Fruit fly (Drosophila melanogaster) whole organism, embryonic: Measurements from ENCODE around the gene CG33090.
A peak's percentile ranks its signal among the peaks of the same experiment; 100 is the strongest.

Experiments
- ATbp ChIP-seq: fragments of 200-800 bp; sonication (Bioruptor generic); optimal IDR thresholded peaks from 2 replicates; lab custom pipeline; 2017; ENCODE audit warnings: missing biosample characterization, mild to moderate bottlenecking, missing genetic modification characterization, missing genetic modification reagents
- Asciz ChIP-seq: fragments of 200-800 bp; sonication (Bioruptor generic); optimal IDR thresholded peaks from 2 replicates; lab custom pipeline; 2017; ENCODE audit warnings: missing biosample characterization, mild to moderate bottlenecking, missing genetic modification characterization, missing genetic modification reagents
- Atf6 ChIP-seq: fragments of 200-800 bp; sonication (Bioruptor generic); IDR thresholded peaks from 2 replicates; pipeline ENCODE4 v1.3.6; 2022; ENCODE audit warnings: missing biosample characterization, missing genetic modification characterization
- CG10147 ChIP-seq: fragments of 200-800 bp; sonication (Bioruptor generic); optimal IDR thresholded peaks from 2 replicates; lab custom pipeline; 2019; ENCODE audit warnings: missing biosample characterization, mild to moderate bottlenecking, missing genetic modification characterization, moderate library complexity
- CG10654 ChIP-seq: fragments of 200-800 bp; sonication (Bioruptor generic); optimal IDR thresholded peaks from 2 replicates; lab custom pipeline; 2016; ENCODE audit warnings: missing biosample characterization, missing genetic modification characterization
- CG12071 ChIP-seq: fragments of 200-800 bp; sonication (Bioruptor generic); optimal IDR thresholded peaks from 3 replicates; lab custom pipeline; 2018; ENCODE audit warnings: missing biosample characterization, mild to moderate bottlenecking, missing genetic modification characterization
- CG15601 ChIP-seq: fragments of 200-800 bp; sonication (Bioruptor generic); optimal IDR thresholded peaks from 3 replicates; lab custom pipeline; 2019; ENCODE audit warnings: missing biosample characterization, mild to moderate bottlenecking, missing genetic modification characterization, moderate library complexity
- CG18262 ChIP-seq: fragments of 200-800 bp; optimal IDR thresholded peaks from 3 replicates; lab custom pipeline; 2019; ENCODE audit warnings: missing biosample characterization, mild to moderate bottlenecking, missing genetic modification characterization, moderate library complexity
- CG31388 ChIP-seq: fragments of 200-800 bp; sonication (Bioruptor generic); optimal IDR thresholded peaks from 2 replicates; lab custom pipeline; 2016; ENCODE audit warnings: missing biosample characterization, missing genetic modification characterization
- CG5180 ChIP-seq: fragments of 200-800 bp; sonication (Bioruptor generic); optimal IDR thresholded peaks from 3 replicates; lab custom pipeline; 2017; ENCODE audit warnings: missing biosample characterization, missing genetic modification characterization, mild to moderate bottlenecking, moderate library complexity, missing genetic modification reagents
- CG6689 ChIP-seq: fragments of 200-800 bp; sonication (Bioruptor generic); IDR thresholded peaks from 2 replicates; pipeline ENCODE4 v1.3.6; 2022; ENCODE audit warnings: missing biosample characterization, missing genetic modification characterization
- CG8281 ChIP-seq: fragments of 200-800 bp; sonication (Bioruptor generic); optimal IDR thresholded peaks from 2 replicates; lab custom pipeline; 2018; ENCODE audit warnings: missing biosample characterization, mild to moderate bottlenecking, missing genetic modification characterization, moderate library complexity
- CG8359 ChIP-seq: fragments of 200-800 bp; sonication (Bioruptor generic); optimal IDR thresholded peaks from 2 replicates; lab custom pipeline; 2017; ENCODE audit warnings: missing biosample characterization, mild to moderate bottlenecking, missing genetic modification characterization, borderline replicate concordance
- CG8765 ChIP-seq: fragments of 200-800 bp; sonication (Bioruptor generic); IDR thresholded peaks from 2 replicates; pipeline ENCODE4 v1.3.6; 2022; ENCODE audit warnings: missing biosample characterization, missing genetic modification characterization
- CrebB ChIP-seq: fragments of 200-800 bp; sonication (Bioruptor generic); optimal IDR thresholded peaks from 3 replicates; lab custom pipeline; 2018; ENCODE audit warnings: missing biosample characterization, mild to moderate bottlenecking, missing genetic modification characterization
- D ChIP-seq, 2 experiments: fragments of 200-800 bp in 1 of 2; fragments of >200 bp in 1 of 2; sonication (Bioruptor generic) in 1 of 2; optimal IDR thresholded peaks; 2 replicates in 1 of 2; 3 replicates in 1 of 2; lab custom pipeline; 2017; ENCODE audit warnings: mild to moderate bottlenecking in 1 of 2, missing biosample characterization in 1 of 2, missing genetic modification characterization in 1 of 2, missing genetic modification reagents in 1 of 2
- Gug ChIP-seq: fragments of 200-800 bp; sonication (Bioruptor generic); IDR thresholded peaks from 4 replicates; pipeline ENCODE4 v1.3.6; 2022; ENCODE audit warnings: missing biosample characterization, missing genetic modification characterization
- H2.0 ChIP-seq: fragments of 200-800 bp; sonication (Bioruptor generic); IDR thresholded peaks from 2 replicates; pipeline ENCODE4 v1.3.6; 2022; ENCODE audit warnings: missing biosample characterization, missing genetic modification characterization
- HHEX ChIP-seq: fragments of 200-800 bp; sonication (Bioruptor generic); optimal IDR thresholded peaks from 3 replicates; lab custom pipeline; 2017; ENCODE audit warnings: missing biosample characterization, mild to moderate bottlenecking, missing genetic modification characterization, missing genetic modification reagents
- Jarid2 ChIP-seq: fragments of 200-800 bp; sonication (Bioruptor generic); optimal IDR thresholded peaks from 3 replicates; lab custom pipeline; 2017; ENCODE audit warnings: mild to moderate bottlenecking, missing biosample characterization, missing genetic modification reagents, missing genetic modification characterization
- PHDP ChIP-seq: fragments of 200-800 bp; sonication (Bioruptor generic); optimal IDR thresholded peaks from 3 replicates; lab custom pipeline; 2018; ENCODE audit warnings: missing biosample characterization, mild to moderate bottlenecking, missing genetic modification characterization, moderate library complexity
- Sox102F ChIP-seq: fragments of 200-800 bp; sonication (Bioruptor generic); optimal IDR thresholded peaks from 2 replicates; lab custom pipeline; 2018; ENCODE audit warnings: missing biosample characterization, mild to moderate bottlenecking, missing genetic modification characterization, moderate library complexity
- ap ChIP-seq: fragments of 200-800 bp; sonication (Bioruptor generic); IDR thresholded peaks from 2 replicates; pipeline ENCODE4 v1.3.6; 2022; ENCODE audit warnings: missing biosample characterization, missing genetic modification characterization
- ash1 ChIP-seq: fragments of 200-800 bp; sonication (Bioruptor generic); optimal IDR thresholded peaks from 2 replicates; lab custom pipeline; 2018; ENCODE audit warnings: missing biosample characterization, mild to moderate bottlenecking, missing genetic modification characterization
- bsh ChIP-seq, 2 experiments: fragments of 200-800 bp; sonication (Bioruptor generic); optimal IDR thresholded peaks; 2 replicates each; lab custom pipeline; 2017 to 2018; ENCODE audit warnings: mild to moderate bottlenecking in 2 of 2, missing biosample characterization in 2 of 2, missing genetic modification characterization in 2 of 2, moderate library complexity in 1 of 2
- caup ChIP-seq: fragments of 200-800 bp; sonication (Bioruptor generic); optimal IDR thresholded peaks from 3 replicates; lab custom pipeline; 2017; ENCODE audit warnings: missing biosample characterization, mild to moderate bottlenecking, missing genetic modification characterization, moderate library complexity; ENCODE audit not compliant: severe bottlenecking
- ci ChIP-seq: fragments of 200-800 bp; sonication (Bioruptor generic); IDR thresholded peaks from 3 replicates; pipeline ENCODE4 v1.3.6; 2022; ENCODE audit warnings: missing biosample characterization, missing genetic modification characterization
- dmrt99B ChIP-seq: fragments of 200-800 bp; sonication (Bioruptor generic); optimal IDR thresholded peaks from 2 replicates; lab custom pipeline; 2018; ENCODE audit warnings: missing biosample characterization, mild to moderate bottlenecking, missing genetic modification characterization, moderate library complexity
- h ChIP-seq: fragments of >200 bp; optimal IDR thresholded peaks from 2 replicates; lab custom pipeline; 2017
- jumu ChIP-seq: fragments of 200-800 bp; sonication (Bioruptor generic); optimal IDR thresholded peaks from 3 replicates; lab custom pipeline; 2016; ENCODE audit warnings: missing biosample characterization, missing genetic modification characterization
- klu ChIP-seq: fragments of 200-800 bp; sonication (Bioruptor generic); IDR thresholded peaks from 2 replicates; pipeline ENCODE4 v1.3.6; 2022; ENCODE audit warnings: missing biosample characterization, missing genetic modification characterization
- lab ChIP-seq: fragments of 200-800 bp; sonication (Bioruptor generic); optimal IDR thresholded peaks from 3 replicates; lab custom pipeline; 2017; ENCODE audit warnings: missing biosample characterization, missing genetic modification characterization, mild to moderate bottlenecking, moderate library complexity, missing genetic modification reagents
- oc ChIP-seq: fragments of 200-800 bp; sonication (Bioruptor generic); optimal IDR thresholded peaks from 2 replicates; lab custom pipeline; 2018; ENCODE audit warnings: missing biosample characterization, mild to moderate bottlenecking, missing genetic modification characterization, moderate library complexity
- pb ChIP-seq: fragments of 200-800 bp; sonication (Bioruptor generic); optimal IDR thresholded peaks from 3 replicates; lab custom pipeline; 2016; ENCODE audit warnings: missing biosample characterization, missing genetic modification characterization
- run ChIP-seq: fragments of 200-800 bp; sonication (Bioruptor generic); optimal IDR thresholded peaks from 3 replicates; lab custom pipeline; 2018; ENCODE audit warnings: missing biosample characterization, mild to moderate bottlenecking, missing genetic modification characterization
- schlank ChIP-seq: fragments of 200-800 bp; sonication (Bioruptor generic); optimal IDR thresholded peaks from 2 replicates; lab custom pipeline; 2018; ENCODE audit warnings: missing biosample characterization, mild to moderate bottlenecking, missing genetic modification characterization
- sd ChIP-seq: fragments of 200-800 bp; sonication (Bioruptor generic); optimal IDR thresholded peaks from 3 replicates; lab custom pipeline; 2018; ENCODE audit warnings: missing biosample characterization, mild to moderate bottlenecking, missing genetic modification characterization, moderate library complexity
- sens ChIP-seq: fragments of 200-800 bp; sonication (Bioruptor generic); peaks from one replicate; lab custom pipeline; 2016; ENCODE audit warnings: missing biosample characterization, missing genetic modification characterization
- slbo ChIP-seq: fragments of 200-800 bp; sonication (Bioruptor generic); IDR thresholded peaks from 2 replicates; pipeline ENCODE4 v1.3.6; 2022; ENCODE audit warnings: missing biosample characterization, missing genetic modification characterization
- slou ChIP-seq: fragments of 200-800 bp; sonication (Bioruptor generic); optimal IDR thresholded peaks from 3 replicates; lab custom pipeline; 2016; ENCODE audit warnings: missing biosample characterization, missing genetic modification characterization
- sqz ChIP-seq: fragments of 200-800 bp; sonication (Bioruptor generic); optimal IDR thresholded peaks from 3 replicates; lab custom pipeline; 2018; ENCODE audit warnings: missing biosample characterization, mild to moderate bottlenecking, missing genetic modification characterization
- stc ChIP-seq: fragments of 200-800 bp; sonication (Bioruptor generic); IDR thresholded peaks from 2 replicates; pipeline ENCODE4 v1.3.6; 2022; ENCODE audit warnings: missing biosample characterization, missing genetic modification characterization
- unc-4 ChIP-seq: fragments of 200-800 bp; sonication (Bioruptor generic); IDR thresholded peaks from 2 replicates; pipeline ENCODE4 v1.3.6; 2022; ENCODE audit warnings: missing biosample characterization, missing genetic modification characterization; ENCODE audit not compliant: partially characterized antibody
- vnd ChIP-seq: fragments of 200-800 bp; sonication (Bioruptor generic); IDR thresholded peaks from 3 replicates; pipeline ENCODE4 v1.3.6; 2022; ENCODE audit warnings: missing biosample characterization, missing genetic modification characterization; ENCODE audit not compliant: partially characterized antibody
- z ChIP-seq: fragments of 200-800 bp; sonication (Bioruptor generic); IDR thresholded peaks from 3 replicates; pipeline ENCODE4 v1.3.6; 2022; ENCODE audit warnings: missing biosample characterization, missing genetic modification characterization
- zen ChIP-seq: fragments of 200-800 bp; sonication (Bioruptor generic); optimal IDR thresholded peaks from 3 replicates; lab custom pipeline; 2018; ENCODE audit warnings: missing biosample characterization, mild to moderate bottlenecking, missing genetic modification characterization, moderate library complexity

Gene CG33090

DNA sequence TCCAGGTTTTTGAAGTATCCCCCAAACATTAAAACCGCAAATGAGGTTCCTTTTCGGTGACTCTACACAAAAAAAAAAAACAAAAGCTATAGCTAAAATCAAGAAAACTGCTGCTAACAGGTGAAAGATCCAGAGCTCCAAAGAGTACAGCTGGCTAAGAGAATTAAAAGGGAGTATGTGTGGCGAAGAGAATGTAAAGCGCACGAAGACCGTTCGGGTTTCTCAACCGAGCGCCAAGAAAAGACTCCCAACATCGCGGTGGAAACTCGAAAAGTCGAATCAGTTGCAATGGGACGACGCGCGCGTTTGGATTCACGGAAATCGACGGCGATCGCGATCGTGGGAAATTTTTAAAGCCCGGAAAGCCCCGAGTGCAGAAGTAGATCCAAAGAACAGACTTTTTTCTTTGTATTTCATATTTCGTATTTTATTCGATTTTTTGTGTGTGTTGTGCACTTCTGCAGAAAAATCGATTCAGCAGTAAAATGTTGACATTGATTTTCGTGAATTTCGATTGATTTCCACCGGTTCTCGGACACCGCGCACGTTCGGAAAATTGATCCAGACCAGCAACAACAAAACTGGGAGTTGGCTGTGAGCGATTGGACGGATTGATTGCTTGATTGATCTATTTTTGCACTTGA is 33.1 kb upstream of the CG33090 start (continued):
- TF ChIP-seq CG5180 (GFP tag; lab: Kevin White, UChicago) (peak; percentile 41), CG6689 (GFP tag; lab: Robert Waterston, UW) (no peak), stc (GFP tag; lab: Robert Waterston, UW) (0 out of 2 replicates have a peak, but pooled peaks have one; percentile 5), CG8281 (tag; lab: Kevin White, UChicago) (peak; percentile 19), CG10147 (no peak), slbo (GFP tag; lab: Robert Waterston, UW) (no peak), vnd (GFP tag; lab: Robert Waterston, UW) (no peak), HHEX (no peak), ci (GFP tag; lab: Robert Waterston, UW) (peak; percentile 46; the same call in 1 of the 3 replicates), ap (GFP tag; lab: Robert Waterston, UW) (no peak)

DNA sequence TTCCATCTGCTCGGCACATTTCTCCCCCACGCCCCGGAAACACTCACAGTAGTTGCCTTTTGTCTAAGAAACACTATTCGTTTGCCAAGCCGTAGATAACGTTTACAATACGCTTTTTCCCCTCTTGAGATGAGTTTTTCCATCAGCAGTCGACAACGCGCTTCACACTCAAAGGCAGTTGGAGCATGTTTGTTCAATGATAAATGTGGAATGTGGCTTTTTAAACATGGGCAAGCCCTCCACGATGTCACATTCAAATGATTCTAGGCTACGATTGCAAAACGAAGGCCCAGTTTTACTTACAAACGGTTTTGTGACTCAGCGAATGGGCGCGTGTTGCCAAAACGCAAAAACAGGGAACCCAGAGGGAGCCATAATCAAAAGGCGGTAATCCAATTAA is 31.5 kb upstream of the CG33090 start:
- peak; percentile 65 for TF ChIP-seq sd
- TF ChIP-seq z (GFP tag; lab: Robert Waterston, UW): 0 out of 3 replicates have a peak, but pooled peaks have one; percentile 31
- no peak for TF ChIP-seq pb
- TF ChIP-seq klu: no peak
- peak; percentile 38 for TF ChIP-seq ATbp (GFP tag; lab: Kevin White, UChicago)
- no peak for TF ChIP-seq CG10654
- no peak for TF ChIP-seq slou (GFP tag; lab: Kevin White, UChicago)
- no peak for TF ChIP-seq CG8765 (GFP tag; lab: Robert Waterston, UW)
- no peak for TF ChIP-seq schlank (tag; lab: Kevin White, UChicago)
- TF ChIP-seq ash1 (GFP tag; lab: Kevin White, UChicago): no peak
- TF ChIP-seq sqz: no peak
- TF ChIP-seq sens (GFP tag; lab: Kevin White, UChicago): peak; percentile 66

DNA sequence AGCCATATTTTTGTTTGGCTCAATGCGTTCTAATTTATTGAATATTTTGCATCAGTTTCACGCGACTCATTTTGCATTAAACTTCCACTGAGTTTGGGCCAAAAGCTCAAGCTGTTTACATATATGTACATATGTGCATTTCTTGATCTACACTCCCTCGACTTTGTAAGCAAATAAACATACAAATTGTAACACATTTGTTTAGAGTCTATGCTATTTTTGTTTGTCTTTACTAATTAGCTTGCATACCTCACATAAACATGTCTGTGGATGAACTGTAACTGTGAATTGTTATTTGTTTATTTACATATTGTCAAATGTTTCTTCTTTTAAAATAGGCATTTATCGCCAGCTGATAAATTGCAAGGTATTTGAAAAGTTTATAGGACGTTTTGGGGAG is 26.4 kb upstream of the CG33090 start:
- TF ChIP-seq jumu (GFP tag; lab: Kevin White, UChicago) (no peak), PHDP (tag; lab: Kevin White, UChicago) (peak; percentile 55), ATbp (GFP tag; lab: Kevin White, UChicago) (peak; percentile 75), oc (peak; percentile 18), sd (peak; percentile 22), run (tag; lab: Kevin White, UChicago) (peak; percentile 14), h (lab: Kevin White, UChicago) (no peak), unc-4 (GFP tag; lab: Robert Waterston, UW) (no peak), D (optimal IDR thresholded peaks at IDR 0.05; lab: Kevin White, UChicago) (no peak), D (GFP tag; optimal IDR thresholded peaks at IDR 0.05; lab: Kevin White, UChicago) (peak; percentile 0), zen (no peak), Jarid2 (GFP tag; lab: Kevin White, UChicago) (no peak), CG18262 (tag; lab: Kevin White, UChicago) (no peak), bsh (GFP tag; optimal IDR thresholded peaks at IDR 0.05; lab: Kevin White, UChicago) (peak in 1 of 2 experiments; percentile 51), Gug (GFP tag; lab: Robert Waterston, UW) (no peak), CrebB (no peak), CG15601 (tag; lab: Kevin White, UChicago) (peak; percentile 29), lab (GFP tag; lab: Kevin White, UChicago) (peak; percentile 1), caup (GFP tag; lab: Kevin White, UChicago) (peak; percentile 10), Asciz (peak; percentile 70), H2.0 (no peak), sens (GFP tag; lab: Kevin White, UChicago) (peak; percentile 76), Sox102F (GFP tag; lab: Kevin White, UChicago) (peak; percentile 34), CG12071 (peak; percentile 48), dmrt99B (tag; lab: Kevin White, UChicago) (peak; percentile 49), CG31388 (peak; percentile 6), CG8359 (GFP tag; lab: Kevin White, UChicago) (no peak), Atf6 (GFP tag; lab: Robert Waterston, UW) (peak; percentile 19; the same call in 1 of the 2 replicates)
